Worm (Caenorhabditis elegans): ENCODE data around the gene R10H10.7.

DNA sequence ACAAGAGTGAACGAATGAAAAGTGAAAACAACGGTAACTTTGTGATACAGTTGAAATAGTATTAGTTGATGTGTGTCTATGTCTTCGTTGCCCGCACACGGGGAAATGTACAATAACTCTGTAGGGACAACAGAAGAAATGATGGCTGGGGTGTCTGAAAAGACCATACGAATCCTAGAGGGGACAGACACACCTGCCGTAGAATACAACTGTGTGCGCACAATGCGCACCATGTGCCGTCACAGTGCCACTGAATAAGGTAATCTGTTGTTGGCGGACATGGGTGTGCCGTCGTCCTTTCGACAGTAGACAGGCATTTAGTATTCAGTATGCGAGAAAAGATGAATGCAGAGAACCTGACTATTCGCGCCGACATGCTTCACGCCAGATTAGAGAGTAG, 7.5 kb upstream of the R10H10.7 start:
- TF ChIP-seq nhr-28 (tag; optimal IDR thresholded peaks at IDR 0.05): peak; percentile 49
- TF ChIP-seq gei-8 (GFP tag; optimal IDR thresholded peaks at IDR 0.05): no peak
